Worm (Caenorhabditis elegans) whole organism, late embryonic: ENCODE results near the gene F44D12.8.

Experiments
- C08G9.2 ChIP-seq: sonication (generic microtip); optimal IDR thresholded peaks from 2 replicates; lab custom pipeline; 2016; ENCODE audit warnings: mild to moderate bottlenecking, missing genetic modification characterization, moderate library complexity, missing compliant biosample characterization
- C38D4.7 ChIP-seq: fragments of 200-800 bp; sonication (Bioruptor generic); optimal IDR thresholded peaks from 2 replicates; lab custom pipeline; 2018; ENCODE audit warnings: mild to moderate bottlenecking, missing genetic modification characterization, moderate library complexity, missing compliant biosample characterization
- K02D7.2 ChIP-seq: sonication (generic microtip); optimal IDR thresholded peaks from 2 replicates; lab custom pipeline; 2017; ENCODE audit warnings: mild to moderate bottlenecking, missing genetic modification characterization, missing compliant biosample characterization
- K09A11.1 ChIP-seq: sonication (generic microtip); optimal IDR thresholded peaks from 2 replicates; lab custom pipeline; 2017; ENCODE audit warnings: antibody characterized with exemption, mild to moderate bottlenecking, missing genetic modification characterization, missing compliant biosample characterization; ENCODE audit not compliant: insufficient read depth
- ahr-1 ChIP-seq: sonication (generic microtip); optimal IDR thresholded peaks from 2 replicates; lab custom pipeline; 2016; ENCODE audit warnings: missing genetic modification characterization, missing compliant biosample characterization
- ceh-19 ChIP-seq: fragments of 200-800 bp; sonication (Bioruptor generic); optimal IDR thresholded peaks from 2 replicates; lab custom pipeline; 2018; ENCODE audit warnings: mild to moderate bottlenecking, missing genetic modification characterization, missing compliant biosample characterization
- ceh-2 ChIP-seq: sonication (generic microtip); optimal IDR thresholded peaks from 2 replicates; lab custom pipeline; 2016; ENCODE audit warnings: missing genotype, missing genetic modification characterization, missing compliant biosample characterization
- ceh-22 ChIP-seq: sonication (generic microtip); optimal IDR thresholded peaks from 2 replicates; lab custom pipeline; 2017; ENCODE audit warnings: missing biosample characterization, missing genetic modification characterization
- ceh-6 ChIP-seq: fragments of 200-800 bp; sonication (Bioruptor generic); optimal IDR thresholded peaks from 2 replicates; lab custom pipeline; 2018; ENCODE audit warnings: mild to moderate bottlenecking, missing genetic modification characterization, missing compliant biosample characterization
- ceh-9 ChIP-seq: sonication (generic microtip); optimal IDR thresholded peaks from 2 replicates; lab custom pipeline; 2016; ENCODE audit warnings: mild to moderate bottlenecking, missing genetic modification characterization, inconsistent platforms, missing compliant biosample characterization
- dmd-4 ChIP-seq: sonication (generic microtip); optimal IDR thresholded peaks from 2 replicates; lab custom pipeline; 2016; ENCODE audit warnings: borderline replicate concordance, missing genetic modification characterization, missing compliant biosample characterization
- dve-1 ChIP-seq: sonication (generic microtip); optimal IDR thresholded peaks from 2 replicates; lab custom pipeline; 2017; ENCODE audit warnings: antibody characterized with exemption, mild to moderate bottlenecking, missing genetic modification characterization, missing compliant biosample characterization
- elt-2 ChIP-seq: sonication (generic microtip); optimal IDR thresholded peaks from 2 replicates; lab custom pipeline; 2016; ENCODE audit warnings: missing genetic modification reagents, missing genetic modification characterization, missing compliant biosample characterization
- elt-4 ChIP-seq: sonication (generic microtip); optimal IDR thresholded peaks from 2 replicates; lab custom pipeline; 2016; ENCODE audit warnings: missing genetic modification characterization, missing compliant biosample characterization
- fax-1 ChIP-seq: sonication (generic microtip); optimal IDR thresholded peaks from 2 replicates; lab custom pipeline; 2016; ENCODE audit warnings: missing genotype, missing genetic modification characterization, missing compliant biosample characterization
- fkh-6 ChIP-seq: sonication (generic microtip); optimal IDR thresholded peaks from 2 replicates; lab custom pipeline; 2016; ENCODE audit warnings: missing genetic modification characterization, missing compliant biosample characterization
- hlh-15 ChIP-seq: sonication (generic microtip); optimal IDR thresholded peaks from 2 replicates; lab custom pipeline; 2016; ENCODE audit warnings: missing genetic modification characterization, missing compliant biosample characterization
- hlh-30 ChIP-seq: sonication (generic microtip); optimal IDR thresholded peaks from 2 replicates; lab custom pipeline; 2017; ENCODE audit warnings: antibody characterized with exemption, missing genetic modification characterization, missing compliant biosample characterization; ENCODE audit not compliant: insufficient read depth
- hlh-8 ChIP-seq: sonication (generic microtip); optimal IDR thresholded peaks from 2 replicates; lab custom pipeline; 2016; ENCODE audit warnings: missing genotype, missing genetic modification characterization, missing compliant biosample characterization
- lin-11 ChIP-seq: fragments of 200-800 bp; sonication (Bioruptor generic); optimal IDR thresholded peaks from 2 replicates; lab custom pipeline; 2018; ENCODE audit warnings: mild to moderate bottlenecking, missing genetic modification characterization, missing compliant biosample characterization
- mec-3 ChIP-seq: sonication (generic microtip); optimal IDR thresholded peaks from 2 replicates; lab custom pipeline; 2016; ENCODE audit warnings: borderline replicate concordance, missing genetic modification characterization, missing compliant biosample characterization
- nfya-1 ChIP-seq: sonication (generic microtip); optimal IDR thresholded peaks from 2 replicates; lab custom pipeline; 2017; ENCODE audit warnings: missing genetic modification characterization, mild to moderate bottlenecking, missing compliant biosample characterization, antibody characterized with exemption, moderate library complexity
- nhr-232 ChIP-seq: sonication (generic microtip); optimal IDR thresholded peaks from 2 replicates; lab custom pipeline; 2016; ENCODE audit warnings: missing genetic modification characterization, missing compliant biosample characterization
- npax-4 ChIP-seq: sonication (generic microtip); optimal IDR thresholded peaks from 2 replicates; lab custom pipeline; 2016; ENCODE audit warnings: missing genetic modification characterization, missing compliant biosample characterization
- odd-2 ChIP-seq: sonication (generic microtip); optimal IDR thresholded peaks from 2 replicates; lab custom pipeline; 2017; ENCODE audit warnings: antibody characterized with exemption, mild to moderate bottlenecking, missing genetic modification characterization, missing compliant biosample characterization
- pag-3 ChIP-seq: sonication (generic microtip); optimal IDR thresholded peaks from 2 replicates; lab custom pipeline; 2016; ENCODE audit warnings: missing compliant biosample characterization, missing genetic modification characterization, borderline replicate concordance
- pat-9 ChIP-seq: fragments of 200-800 bp; sonication (Bioruptor generic); optimal IDR thresholded peaks from 2 replicates; lab custom pipeline; 2018; ENCODE audit warnings: mild to moderate bottlenecking, missing genetic modification characterization, moderate library complexity, missing compliant biosample characterization
- pax-1 ChIP-seq: fragments of 150-350 bp; optimal IDR thresholded peaks from 2 replicates; lab custom pipeline; 2014; ENCODE audit warnings: missing biosample characterization, missing genetic modification characterization
- pha-4 ChIP-seq: fragments of 150-350 bp; optimal IDR thresholded peaks from 2 replicates; lab custom pipeline; 2018; ENCODE audit warnings: missing biosample characterization, missing genetic modification reagents, missing genetic modification characterization
- pros-1 ChIP-seq: fragments of 150-350 bp; optimal IDR thresholded peaks from 2 replicates; lab custom pipeline; 2014; ENCODE audit warnings: missing biosample characterization, missing genetic modification reagents, missing genetic modification characterization
- rnt-1 ChIP-seq: sonication (generic microtip); optimal IDR thresholded peaks from 2 replicates; lab custom pipeline; 2016; ENCODE audit warnings: missing genetic modification characterization, missing compliant biosample characterization
- sdc-2 ChIP-seq: sonication (generic microtip); optimal IDR thresholded peaks from 2 replicates; lab custom pipeline; 2016; ENCODE audit warnings: missing genotype, missing genetic modification characterization, missing compliant biosample characterization
- sox-2 ChIP-seq: fragments of 200-800 bp; sonication (Bioruptor generic); IDR thresholded peaks from 2 replicates; pipeline ENCODE4 v1.3.6; 2022; ENCODE audit warnings: missing genetic modification reagents, missing genetic modification characterization, missing compliant biosample characterization
- syd-9 ChIP-seq: sonication (generic microtip); optimal IDR thresholded peaks from 2 replicates; lab custom pipeline; 2016; ENCODE audit warnings: mild to moderate bottlenecking, missing genetic modification characterization, moderate library complexity, missing compliant biosample characterization
- tbx-2 ChIP-seq: sonication (generic microtip); optimal IDR thresholded peaks from 2 replicates; lab custom pipeline; 2016; ENCODE audit warnings: missing genetic modification characterization, missing compliant biosample characterization
- ttx-3 ChIP-seq: sonication (generic microtip); optimal IDR thresholded peaks from 2 replicates; lab custom pipeline; 2016; ENCODE audit warnings: missing genetic modification reagents, missing genetic modification characterization, missing compliant biosample characterization
- unc-3 ChIP-seq, 2 experiments: fragments of 200-800 bp in 1 of 2; sonication (Bioruptor generic) in 1 of 2; sonication (generic microtip) in 1 of 2; conservative IDR thresholded peaks in 1 of 2; optimal IDR thresholded peaks in 1 of 2; 2 replicates each; pipeline versions ENCODE4 v1.3.6 to Lab custom; 2016 to 2022; ENCODE audit warnings: missing compliant biosample characterization in 2 of 2, missing genetic modification characterization in 2 of 2, missing genetic modification reagents in 1 of 2
- unc-55 ChIP-seq: sonication (generic microtip); optimal IDR thresholded peaks from 2 replicates; lab custom pipeline; 2017; ENCODE audit warnings: missing biosample characterization, missing genetic modification reagents, missing genetic modification characterization

Gene F44D12.8

DNA sequence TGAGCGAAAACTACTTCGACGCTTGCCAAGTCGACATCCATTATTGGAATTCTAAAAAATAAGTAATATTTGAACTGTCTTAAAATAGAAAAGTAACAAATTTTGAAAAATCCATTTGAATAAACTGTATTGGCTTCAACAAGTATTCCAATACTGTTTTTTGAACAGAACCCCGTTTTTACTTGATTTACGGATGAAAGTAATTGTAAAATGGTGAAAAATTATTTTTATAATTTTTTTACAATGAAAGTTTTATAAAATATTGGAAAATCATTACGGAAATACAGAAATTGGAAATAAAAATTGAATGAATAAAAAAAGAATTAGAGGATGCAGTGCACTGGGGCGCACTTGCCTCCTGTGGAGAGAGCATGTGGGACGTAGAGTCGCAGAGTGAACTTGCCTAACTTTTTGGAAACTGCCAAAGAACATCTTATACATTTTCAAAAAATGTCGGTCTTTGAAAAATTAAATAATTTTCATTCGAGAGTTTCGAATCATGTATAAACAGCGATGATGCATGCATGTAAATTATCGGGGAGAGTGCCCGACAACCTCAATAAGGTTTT is 40.8 kb upstream of the F44D12.8 start, which contains the start of gene rrp-1:
TSS of gene rrp-1 (minus strand) at position 51 of the 569 bp plus-strand sequence.
- TF ChIP-seq fkh-6 (no peak), ceh-2 (no peak), rnt-1 (tag; lab: Kevin White, UChicago) (no peak), sdc-2 (tag; lab: Kevin White, UChicago) (no peak), ahr-1 (no peak), dmd-4 (tag; lab: Kevin White, UChicago) (no peak), pha-4 (tag; lab: Kevin White, UChicago) (no peak), unc-3 (GFP tag; conservative IDR thresholded peaks at IDR 0.05; lab: Robert Waterston, UW) (no peak), unc-3 (tag; optimal IDR thresholded peaks at IDR 0.05; lab: Kevin White, UChicago) (no peak), pat-9 (tag; lab: Kevin White, UChicago) (no peak), C38D4.7 (GFP tag; lab: Kevin White, UChicago) (no peak), nhr-232 (tag; lab: Kevin White, UChicago) (no peak), dve-1 (tag; lab: Kevin White, UChicago) (no peak), pax-1 (tag; lab: Kevin White, UChicago) (no peak), npax-4 (no peak), unc-55 (GFP tag; lab: Kevin White, UChicago) (no peak), hlh-30 (tag; lab: Kevin White, UChicago) (no peak), K09A11.1 (tag; lab: Kevin White, UChicago) (no peak)

DNA sequence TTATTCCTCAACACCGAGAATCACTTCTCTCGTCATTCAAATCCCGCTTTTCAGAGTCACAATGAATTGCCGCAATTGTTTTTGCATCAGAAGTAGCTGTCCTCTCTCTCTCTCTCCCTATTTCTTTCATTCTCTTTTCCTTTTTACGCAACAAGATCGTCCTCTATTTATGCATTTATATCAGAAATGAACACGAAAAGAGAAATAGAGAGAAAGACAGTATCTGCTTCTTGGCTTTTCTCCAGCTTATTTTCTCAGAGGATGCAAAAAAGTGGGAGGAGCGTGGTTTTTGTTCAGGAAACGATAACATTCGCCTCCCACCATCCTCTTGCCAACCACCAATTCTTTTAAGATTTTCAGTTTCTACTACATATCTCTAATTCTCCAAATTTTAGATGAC is 40.2 kb upstream of the F44D12.8 start, which contains the start of gene mam-2:
TSS of gene mam-2 (plus strand) at position 301 of the 400 bp plus-strand sequence.
- TF ChIP-seq ceh-6 (GFP tag; lab: Kevin White, UChicago), result no peak
- TF ChIP-seq lin-11 (tag; lab: Kevin White, UChicago), result no peak
- no peak for TF ChIP-seq K02D7.2 (tag; lab: Kevin White, UChicago)
- TF ChIP-seq ceh-22 (tag; lab: Kevin White, UChicago), result no peak
- TF ChIP-seq ceh-9 (tag; lab: Kevin White, UChicago), result no peak
- TF ChIP-seq C08G9.2 (tag; lab: Kevin White, UChicago), result no peak

DNA sequence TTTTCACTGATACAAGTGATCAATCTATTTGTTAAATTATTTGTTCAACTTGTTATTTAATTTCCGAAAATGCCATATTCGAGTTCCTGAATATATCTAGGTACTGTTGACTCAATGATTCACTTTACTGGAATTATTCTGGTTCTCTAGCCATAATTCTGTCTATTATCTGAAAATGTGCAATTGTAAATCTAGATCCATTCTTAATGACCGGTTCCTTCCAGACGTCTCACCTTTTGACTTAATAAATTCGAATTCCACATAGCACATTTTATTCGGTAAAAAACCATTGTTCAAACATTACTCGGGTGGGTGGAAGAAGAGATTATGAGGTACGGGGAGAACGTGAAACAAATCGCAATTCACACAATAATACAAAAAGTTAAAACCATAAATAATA is 33.7 kb upstream of the F44D12.8 start:
- no peak for TF ChIP-seq K09A11.1 (tag; lab: Kevin White, UChicago)
- no peak for TF ChIP-seq fkh-6
- TF ChIP-seq syd-9 (tag; lab: Kevin White, UChicago), result no peak
- no peak for TF ChIP-seq hlh-15 (tag; lab: Kevin White, UChicago)
- TF ChIP-seq elt-2 (tag; lab: Kevin White, UChicago), result no peak

- TF ChIP-seq pag-3 (tag; lab: Kevin White, UChicago) (no peak), dmd-4 (tag; lab: Kevin White, UChicago) (no peak), fax-1 (tag; lab: Kevin White, UChicago) (no peak), unc-3 (GFP tag; conservative IDR thresholded peaks at IDR 0.05; lab: Robert Waterston, UW) (no peak), unc-3 (tag; optimal IDR thresholded peaks at IDR 0.05; lab: Kevin White, UChicago) (no peak), sox-2 (GFP tag; lab: Robert Waterston, UW) (no peak), hlh-8 (tag; lab: Kevin White, UChicago) (no peak), elt-4 (tag; lab: Kevin White, UChicago) (no peak), ceh-19 (GFP tag; lab: Kevin White, UChicago) (no peak), mec-3 (no peak), ttx-3 (tag; lab: Kevin White, UChicago) (no peak), odd-2 (tag; lab: Kevin White, UChicago) (no peak), pros-1 (no peak), tbx-2 (no peak), nfya-1 (no peak), nhr-232 (tag; lab: Kevin White, UChicago) (no peak)
- TF ChIP-seq, all 69 proteins: peak for 0
These were observed 29.5 kb upstream of the F44D12.8 start for ce11 chrIV:9993403-9994132.
